Worm (Caenorhabditis elegans): ENCODE results near the gene T24A6.1.

ce11 chrV:3606391-3606790 is 47.5 kb downstream of the T24A6.1 start:
- TF ChIP-seq ZK546.5 (tag; optimal IDR thresholded peaks at IDR 0.05) (no peak), nhr-76 (tag; optimal IDR thresholded peaks at IDR 0.05) (no peak), nhr-12 (tag; optimal IDR thresholded peaks at IDR 0.05) (no peak), ceh-82 (tag; optimal IDR thresholded peaks at IDR 0.05) (no peak), pha-4 (tag; optimal IDR thresholded peaks at IDR 0.05) (no peak), sea-2 (GFP tag; optimal IDR thresholded peaks at IDR 0.05) (no peak), zag-1 (tag; optimal IDR thresholded peaks at IDR 0.05) (no peak), egl-27 (tag; optimal IDR thresholded peaks at IDR 0.05) (no peak), unc-62 (GFP tag; optimal IDR thresholded peaks at IDR 0.05) (no peak)

Data from whole organism, L3 larva.